Worm (Caenorhabditis elegans) whole organism, early embryonic: ENCODE measurements around the gene fcd-2.

Source experiments
- F13C5.2 ChIP-seq: sonication (generic microtip); optimal IDR thresholded peaks from 2 replicates; lab custom pipeline; 2017; ENCODE audit warnings: mild to moderate bottlenecking, missing genetic modification characterization, inconsistent platforms, missing compliant biosample characterization
- aly-1 ChIP-seq: sonication (generic microtip); optimal IDR thresholded peaks from 2 replicates; lab custom pipeline; 2016; ENCODE audit warnings: missing genetic modification characterization, missing compliant biosample characterization
- ama-1 ChIP-seq: fragments of 150-350 bp; optimal IDR thresholded peaks from 2 replicates; lab custom pipeline; 2014
- ceh-13 ChIP-seq: fragments of 200-800 bp; sonication (Bioruptor generic); optimal IDR thresholded peaks from 2 replicates; lab custom pipeline; 2018; ENCODE audit warnings: mild to moderate bottlenecking, missing genetic modification characterization, missing compliant biosample characterization
- ets-7 ChIP-seq: sonication (generic microtip); optimal IDR thresholded peaks from 2 replicates; lab custom pipeline; 2016; ENCODE audit warnings: missing genotype, missing genetic modification characterization, missing compliant biosample characterization
- flt-1 ChIP-seq: fragments of 200-800 bp; sonication (Bioruptor generic); IDR thresholded peaks from 2 replicates; pipeline ENCODE4 v1.3.6; 2022; ENCODE audit warnings: missing genetic modification characterization, missing compliant biosample characterization
- hmg-4 ChIP-seq: fragments of 200-800 bp; sonication (Bioruptor generic); optimal IDR thresholded peaks from 2 replicates; lab custom pipeline; 2018; ENCODE audit warnings: mild to moderate bottlenecking, missing genetic modification characterization, missing compliant biosample characterization
- scrt-1 ChIP-seq: fragments of 200-800 bp; sonication (Bioruptor generic); IDR thresholded peaks from 2 replicates; pipeline ENCODE4 v1.3.6; 2022; ENCODE audit warnings: missing genetic modification characterization, missing compliant biosample characterization
- tbx-11 ChIP-seq: fragments of 200-800 bp; sonication (Bioruptor generic); IDR thresholded peaks from 2 replicates; pipeline ENCODE4 v1.3.6; 2022; ENCODE audit warnings: missing genetic modification characterization, missing compliant biosample characterization
- tbx-37 ChIP-seq: fragments of 200-800 bp; sonication (Bioruptor generic); conservative IDR thresholded peaks from 2 replicates; pipeline ENCODE4 v1.3.6; 2022; ENCODE audit warnings: missing genetic modification reagents, missing genetic modification characterization, missing compliant biosample characterization
- tra-4 ChIP-seq: sonication (generic microtip); optimal IDR thresholded peaks from 2 replicates; lab custom pipeline; 2017; ENCODE audit warnings: missing genetic modification characterization, missing compliant biosample characterization

DNA sequence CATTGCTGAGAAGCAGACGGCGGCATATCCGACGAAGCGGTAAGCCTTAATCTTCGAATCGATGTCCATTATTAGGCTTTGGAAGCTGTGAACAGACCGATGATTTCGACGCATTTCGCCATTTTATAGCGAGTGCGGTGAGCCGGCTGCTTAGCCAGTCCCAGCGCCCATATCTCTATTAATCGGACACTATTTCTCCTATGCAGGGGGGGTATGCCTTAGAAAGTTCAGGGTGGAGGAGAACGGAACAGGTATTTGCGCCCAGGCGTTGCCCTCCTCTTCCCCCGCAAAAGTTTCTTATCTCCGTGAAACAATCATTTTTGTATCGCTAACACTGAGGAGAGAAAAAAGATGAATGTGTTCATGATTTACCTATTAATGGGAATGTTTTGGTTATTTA lies 38.8 kb upstream of the fcd-2 start, which contains the start of gene dpy-4:
- TF ChIP-seq scrt-1 (GFP tag; lab: Robert Waterston, UW) (no peak), tra-4 (no peak), ama-1 (no peak), ets-7 (no peak), aly-1 (no peak), tbx-11 (GFP tag; lab: Robert Waterston, UW) (no peak), tbx-37 (no peak), F13C5.2 (tag; lab: Kevin White, UChicago) (no peak), ceh-13 (no peak), flt-1 (GFP tag; lab: Robert Waterston, UW) (no peak), hmg-4 (GFP tag; lab: Kevin White, UChicago) (no peak)
